Fruit fly (Drosophila melanogaster) whole organism, embryonic: ENCODE results near the gene Or82a.

Source experiments
- Antp ChIP-seq: fragments of 200-800 bp; sonication (Bioruptor generic); optimal IDR thresholded peaks from 3 replicates; lab custom pipeline; 2016; ENCODE audit warnings: missing biosample characterization, missing genetic modification characterization
- Atf-2 ChIP-seq: fragments of 200-800 bp; sonication (Bioruptor generic); optimal IDR thresholded peaks from 2 replicates; lab custom pipeline; 2016; ENCODE audit warnings: missing biosample characterization, missing genetic modification characterization
- B-H1 ChIP-seq: fragments of 200-800 bp; sonication (Bioruptor generic); IDR thresholded peaks from 3 replicates; pipeline ENCODE4 v1.3.6; 2022; ENCODE audit warnings: missing biosample characterization, missing genetic modification characterization
- CG10209 ChIP-seq: fragments of 200-800 bp; sonication (Bioruptor generic); optimal IDR thresholded peaks from 3 replicates; lab custom pipeline; 2017; ENCODE audit warnings: missing biosample characterization, mild to moderate bottlenecking, missing genetic modification characterization, missing genetic modification reagents
- CG1024 ChIP-seq: fragments of 200-800 bp; sonication (Bioruptor generic); IDR thresholded peaks from 2 replicates; pipeline ENCODE4 v1.3.6; 2022; ENCODE audit warnings: missing biosample characterization, missing genetic modification characterization
- CG11093 ChIP-seq: fragments of 200-800 bp; sonication (Bioruptor generic); IDR thresholded peaks from 3 replicates; pipeline ENCODE4 v1.3.6; 2022; ENCODE audit warnings: missing biosample characterization, missing genetic modification characterization
- CG11695 ChIP-seq: fragments of 200-800 bp; sonication (Bioruptor generic); IDR thresholded peaks from 3 replicates; pipeline ENCODE4 v1.3.6; 2022; ENCODE audit warnings: missing biosample characterization, missing genetic modification characterization
- CG12299 ChIP-seq: fragments of 200-800 bp; sonication (Bioruptor generic); optimal IDR thresholded peaks from 2 replicates; lab custom pipeline; 2018; ENCODE audit warnings: missing biosample characterization, mild to moderate bottlenecking, missing genetic modification characterization
- CG13287 ChIP-seq: fragments of 200-800 bp; sonication (Bioruptor generic); IDR thresholded peaks from 2 replicates; pipeline ENCODE4 v1.3.6; 2022; ENCODE audit warnings: missing biosample characterization, missing genetic modification characterization; ENCODE audit not compliant: partially characterized antibody
- CG13894 ChIP-seq: fragments of 200-800 bp; sonication (Bioruptor generic); optimal IDR thresholded peaks from 3 replicates; lab custom pipeline; 2018; ENCODE audit warnings: missing biosample characterization, mild to moderate bottlenecking, missing genetic modification characterization, moderate library complexity
- CG14667 ChIP-seq: fragments of 200-800 bp; sonication (Bioruptor generic); IDR thresholded peaks from 2 replicates; pipeline ENCODE4 v1.3.6; 2022; ENCODE audit warnings: missing biosample characterization, missing genetic modification characterization
- CG14965 ChIP-seq: fragments of 200-800 bp; sonication (Bioruptor generic); optimal IDR thresholded peaks from 2 replicates; lab custom pipeline; 2016; ENCODE audit warnings: missing biosample characterization, missing genetic modification characterization, borderline replicate concordance
- CG15601 ChIP-seq: fragments of 200-800 bp; sonication (Bioruptor generic); optimal IDR thresholded peaks from 3 replicates; lab custom pipeline; 2019; ENCODE audit warnings: missing biosample characterization, mild to moderate bottlenecking, missing genetic modification characterization, moderate library complexity
- CG17568 ChIP-seq: fragments of 200-800 bp; sonication (Bioruptor generic); optimal IDR thresholded peaks from 2 replicates; lab custom pipeline; 2018; ENCODE audit warnings: missing biosample characterization, mild to moderate bottlenecking, missing genetic modification characterization, moderate library complexity
- CG2678 ChIP-seq: fragments of 200-800 bp; sonication (Bioruptor generic); optimal IDR thresholded peaks from 3 replicates; lab custom pipeline; 2019; ENCODE audit warnings: missing biosample characterization, mild to moderate bottlenecking, missing genetic modification characterization, moderate library complexity
- CG3065 ChIP-seq: fragments of 200-800 bp; sonication (Bioruptor generic); optimal IDR thresholded peaks from 2 replicates; lab custom pipeline; 2016; ENCODE audit warnings: missing biosample characterization, missing genetic modification characterization
- CG31365 ChIP-seq: fragments of 200-800 bp; sonication (Bioruptor generic); optimal IDR thresholded peaks from 2 replicates; lab custom pipeline; 2018; ENCODE audit warnings: missing biosample characterization, mild to moderate bottlenecking, missing genetic modification characterization
- CG31441 ChIP-seq: fragments of 200-800 bp; sonication (Bioruptor generic); IDR thresholded peaks from 2 replicates; pipeline ENCODE4 v1.3.6; 2022; ENCODE audit warnings: missing biosample characterization, missing genetic modification characterization
- CG3281 ChIP-seq: fragments of 200-800 bp; sonication (Bioruptor generic); optimal IDR thresholded peaks from 3 replicates; lab custom pipeline; 2017; ENCODE audit warnings: missing biosample characterization, mild to moderate bottlenecking, missing genetic modification characterization
- CG3995 ChIP-seq: fragments of 200-800 bp; sonication (Bioruptor generic); optimal IDR thresholded peaks from 3 replicates; lab custom pipeline; 2016; ENCODE audit warnings: missing biosample characterization, missing genetic modification characterization
- CG4707 ChIP-seq: fragments of 200-800 bp; sonication (Bioruptor generic); optimal IDR thresholded peaks from 2 replicates; lab custom pipeline; 2018; ENCODE audit warnings: missing biosample characterization, mild to moderate bottlenecking, missing genetic modification characterization, moderate library complexity
- CG6254 ChIP-seq: fragments of 200-800 bp; sonication (Bioruptor generic); optimal IDR thresholded peaks from 3 replicates; lab custom pipeline; 2017; ENCODE audit warnings: mild to moderate bottlenecking, missing biosample characterization, missing genetic modification reagents, missing genetic modification characterization
- CG6683 ChIP-seq: fragments of 200-800 bp; sonication (Bioruptor generic); optimal IDR thresholded peaks from 2 replicates; lab custom pipeline; 2017; ENCODE audit warnings: missing biosample characterization, mild to moderate bottlenecking, missing genetic modification characterization, missing genetic modification reagents
- CG6765 ChIP-seq: fragments of 200-800 bp; sonication (Bioruptor generic); optimal IDR thresholded peaks from 3 replicates; lab custom pipeline; 2017; ENCODE audit warnings: missing biosample characterization, mild to moderate bottlenecking, missing genetic modification characterization
- CG7963 ChIP-seq: fragments of 200-800 bp; sonication (Bioruptor generic); IDR thresholded peaks from 3 replicates; pipeline ENCODE4 v1.3.6; 2022; ENCODE audit warnings: missing biosample characterization, missing genetic modification characterization; ENCODE audit not compliant: partially characterized antibody
- CG8290 ChIP-seq, 3 experiments: fragments of 200-800 bp; sonication (Bioruptor generic); optimal IDR thresholded peaks; 2 replicates each; lab custom pipeline; 2016 to 2019; ENCODE audit warnings: missing biosample characterization in 3 of 3, missing genetic modification characterization in 3 of 3, mild to moderate bottlenecking in 2 of 3, moderate library complexity in 1 of 3
- Dad ChIP-seq: fragments of 200-800 bp; sonication (Bioruptor generic); optimal IDR thresholded peaks from 3 replicates; lab custom pipeline; 2016; ENCODE audit warnings: missing biosample characterization, missing genetic modification characterization
- Dll ChIP-seq: fragments of 200-800 bp; sonication (Bioruptor generic); IDR thresholded peaks from 4 replicates; pipeline ENCODE4 v1.3.6; 2022; ENCODE audit warnings: missing biosample characterization, missing genetic modification characterization; ENCODE audit not compliant: partially characterized antibody
- Hr78 ChIP-seq, 2 experiments: fragments of 200-800 bp in 1 of 2; fragments of >200 bp in 1 of 2; sonication (Bioruptor generic) in 1 of 2; optimal IDR thresholded peaks; 2 replicates each; lab custom pipeline; 2017 to 2019; ENCODE audit warnings: missing biosample characterization in 2 of 2, missing genetic modification characterization in 2 of 2, mild to moderate bottlenecking in 1 of 2, moderate library complexity in 1 of 2
- MBD-R2 ChIP-seq: fragments of 200-800 bp; sonication (Bioruptor generic); IDR thresholded peaks from 2 replicates; pipeline ENCODE4 v1.3.6; 2022; ENCODE audit warnings: missing biosample characterization, missing genetic modification characterization
- Mad ChIP-seq: fragments of 200-800 bp; sonication (Bioruptor generic); optimal IDR thresholded peaks from 2 replicates; lab custom pipeline; 2016; ENCODE audit warnings: missing biosample characterization, missing genetic modification characterization
- Med ChIP-seq: fragments of 200-800 bp; sonication (Bioruptor generic); peaks from one replicate; lab custom pipeline; 2016; ENCODE audit warnings: missing biosample characterization, missing genetic modification characterization, mild to moderate bottlenecking, inconsistent platforms, moderate library complexity
- NC2β ChIP-seq: fragments of 200-800 bp; sonication (Bioruptor generic); optimal IDR thresholded peaks from 2 replicates; lab custom pipeline; 2016; ENCODE audit warnings: missing biosample characterization, missing genetic modification characterization
- Pdp1 ChIP-seq, 2 experiments: fragments of 200-800 bp; sonication (Bioruptor generic); optimal IDR thresholded peaks; 3 replicates each; lab custom pipeline; 2016; ENCODE audit warnings: missing biosample characterization in 2 of 2, missing genetic modification characterization in 2 of 2, mild to moderate bottlenecking in 1 of 2, moderate library complexity in 1 of 2
- ab ChIP-seq: fragments of 200-800 bp; sonication (Bioruptor generic); optimal IDR thresholded peaks from 2 replicates; lab custom pipeline; 2016; ENCODE audit warnings: missing biosample characterization, missing genetic modification characterization
- az2 ChIP-seq: fragments of 200-800 bp; sonication (Bioruptor generic); optimal IDR thresholded peaks from 3 replicates; lab custom pipeline; 2016; ENCODE audit warnings: missing biosample characterization, missing genetic modification characterization
- chm ChIP-seq: fragments of 200-800 bp; sonication (Bioruptor generic); IDR thresholded peaks from 2 replicates; pipeline ENCODE4 v1.3.6; 2022; ENCODE audit warnings: missing biosample characterization, missing genetic modification characterization
- fru ChIP-seq: fragments of >200 bp; optimal IDR thresholded peaks from 2 replicates; lab custom pipeline; 2017
- gcm2 ChIP-seq: fragments of 200-800 bp; sonication (Bioruptor generic); optimal IDR thresholded peaks from 2 replicates; lab custom pipeline; 2016; ENCODE audit warnings: missing biosample characterization, missing genetic modification characterization
- gsb-n ChIP-seq: fragments of 200-800 bp; sonication (Bioruptor generic); optimal IDR thresholded peaks from 3 replicates; lab custom pipeline; 2018; ENCODE audit warnings: missing biosample characterization, mild to moderate bottlenecking, missing genetic modification characterization
- gt ChIP-seq: fragments of 200-800 bp; sonication (Bioruptor generic); IDR thresholded peaks from 2 replicates; pipeline ENCODE4 v1.3.6; 2022; ENCODE audit warnings: missing biosample characterization, missing genetic modification characterization
- kay ChIP-seq: fragments of 200-800 bp; sonication (Bioruptor generic); optimal IDR thresholded peaks from 2 replicates; lab custom pipeline; 2016; ENCODE audit warnings: missing biosample characterization, missing genetic modification characterization
- nom ChIP-seq: fragments of 200-800 bp; sonication (Bioruptor generic); optimal IDR thresholded peaks from 2 replicates; lab custom pipeline; 2017; ENCODE audit warnings: missing biosample characterization, missing genetic modification characterization, mild to moderate bottlenecking, moderate library complexity, missing genetic modification reagents
- pita ChIP-seq: fragments of 200-800 bp; sonication (Bioruptor generic); optimal IDR thresholded peaks from 2 replicates; lab custom pipeline; 2017; ENCODE audit warnings: missing biosample characterization, mild to moderate bottlenecking, missing genetic modification characterization
- pros ChIP-seq: fragments of 200-800 bp; sonication (Bioruptor generic); optimal IDR thresholded peaks from 3 replicates; lab custom pipeline; 2019; ENCODE audit warnings: missing biosample characterization, mild to moderate bottlenecking, missing genetic modification characterization, moderate library complexity
- pum ChIP-seq: fragments of 200-800 bp; sonication (Bioruptor generic); optimal IDR thresholded peaks from 2 replicates; lab custom pipeline; 2016; ENCODE audit warnings: missing biosample characterization, missing genetic modification characterization
- sens ChIP-seq: fragments of 200-800 bp; sonication (Bioruptor generic); peaks from one replicate; lab custom pipeline; 2016; ENCODE audit warnings: missing biosample characterization, missing genetic modification characterization
- sug ChIP-seq: fragments of 200-800 bp; optimal IDR thresholded peaks from 2 replicates; lab custom pipeline; 2019; ENCODE audit warnings: missing biosample characterization, mild to moderate bottlenecking, missing genetic modification characterization, moderate library complexity
- tin ChIP-seq: fragments of 200-800 bp; sonication (Bioruptor generic); optimal IDR thresholded peaks from 3 replicates; lab custom pipeline; 2016; ENCODE audit warnings: missing biosample characterization, missing genetic modification characterization

Or82a gene

dm6 chr3R:4307664-4308416, 51.1 kb downstream of the Or82a start, which contains the start of gene MP1:
Gene MP1, plus strand, starts transcription at chr3R:4307908.
- TF ChIP-seq Mad (GFP tag; lab: Kevin White, UChicago) (no peak), pum (no peak), CG6683 (no peak), Hr78 (GFP tag; optimal IDR thresholded peaks at IDR 0.05; lab: Kevin White, UChicago) (no peak), CG4707 (no peak), CG12299 (tag; lab: Kevin White, UChicago) (no peak), CG14965 (GFP tag; lab: Kevin White, UChicago) (no peak), CG1024 (GFP tag; lab: Robert Waterston, UW) (no peak), nom (GFP tag; lab: Kevin White, UChicago) (peak; percentile 73), ab (GFP tag; lab: Kevin White, UChicago) (no peak), Atf-2 (GFP tag; lab: Kevin White, UChicago) (no peak), sens (peak; percentile 71), CG11695 (GFP tag; lab: Robert Waterston, UW) (0 out of 3 replicates have a peak, but pooled peaks have one; percentile 12), CG13894 (peak; percentile 49), gsb-n (tag; lab: Kevin White, UChicago) (no peak), tin (GFP tag; lab: Kevin White, UChicago) (no peak), Antp (no peak), sug (tag; lab: Kevin White, UChicago) (peak; percentile 46), CG3065 (no peak), CG6254 (GFP tag; lab: Kevin White, UChicago) (no peak), Med (peak; percentile 82), pita (GFP tag; lab: Kevin White, UChicago) (no peak), CG7963 (GFP tag; lab: Robert Waterston, UW) (no peak), CG17568 (GFP tag; lab: Kevin White, UChicago) (no peak), CG3995 (GFP tag; lab: Kevin White, UChicago) (peak; percentile 45), CG8290 (GFP tag; optimal IDR thresholded peaks at IDR 0.05; lab: Kevin White, UChicago) (no peak), CG8290 (tag; optimal IDR thresholded peaks at IDR 0.05; lab: Kevin White, UChicago) (peak in 1 of 2 experiments; percentile 13), kay (GFP tag; lab: Kevin White, UChicago) (no peak), CG13287 (GFP tag; lab: Robert Waterston, UW) (peak; percentile 36; the same call in 1 of the 2 replicates), CG31365 (tag; lab: Kevin White, UChicago) (no peak), Dad (GFP tag; lab: Kevin White, UChicago) (no peak), MBD-R2 (GFP tag; lab: Robert Waterston, UW) (no peak), gt (no peak), gcm2 (GFP tag; lab: Kevin White, UChicago) (no peak), CG3281 (GFP tag; lab: Kevin White, UChicago) (no peak), B-H1 (GFP tag; lab: Robert Waterston, UW) (no peak), Dll (GFP tag; lab: Robert Waterston, UW) (no peak), pros (GFP tag; lab: Kevin White, UChicago) (peak; percentile 47), CG2678 (tag; lab: Kevin White, UChicago) (no peak), CG6765 (GFP tag; lab: Kevin White, UChicago) (no peak), az2 (GFP tag; lab: Kevin White, UChicago) (no peak), CG31441 (GFP tag; lab: Robert Waterston, UW) (no peak), Pdp1 (GFP tag; optimal IDR thresholded peaks at IDR 0.05; lab: Kevin White, UChicago) (no peak), CG14667 (no peak), fru (lab: Kevin White, UChicago) (no peak), CG11093 (no peak), CG10209 (GFP tag; lab: Kevin White, UChicago) (no peak), CG15601 (tag; lab: Kevin White, UChicago) (no peak), chm (GFP tag; lab: Robert Waterston, UW) (no peak), NC2β (GFP tag; lab: Kevin White, UChicago) (no peak)
